Fruit fly (Drosophila melanogaster): ENCODE data around the gene CG3902.

Gene CG3902

dm6 chr3L:18896297-18896863, 1.7 kb downstream of the CG3902 start:
- TF ChIP-seq Crg-1 (GFP tag; optimal IDR thresholded peaks at IDR 0.05) (no peak), Mnt (GFP tag; optimal IDR thresholded peaks at IDR 0.05) (no peak), CG12768 (GFP tag; optimal IDR thresholded peaks at IDR 0.05) (peak; percentile 4), Clk (GFP tag; optimal IDR thresholded peaks at IDR 0.05) (no peak), CG5204 (GFP tag; optimal IDR thresholded peaks at IDR 0.05) (no peak), CG1620 (GFP tag; optimal IDR thresholded peaks at IDR 0.05) (no peak), tj (GFP tag; optimal IDR thresholded peaks at IDR 0.05) (no peak), CG7101 (tag; optimal IDR thresholded peaks at IDR 0.05) (no peak), bab1 (GFP tag; optimal IDR thresholded peaks at IDR 0.05) (no peak), cnc (optimal IDR thresholded peaks at IDR 0.05) (no peak), ovo (GFP tag; optimal IDR thresholded peaks at IDR 0.05) (no peak), cic (GFP tag; optimal IDR thresholded peaks at IDR 0.05) (peak; percentile 28), CG33017 (tag; optimal IDR thresholded peaks at IDR 0.05) (no peak), CG14711 (tag; optimal IDR thresholded peaks at IDR 0.05) (no peak), toe (GFP tag; optimal IDR thresholded peaks at IDR 0.05) (no peak), CG7045 (GFP tag; optimal IDR thresholded peaks at IDR 0.05) (no peak), kay (GFP tag; ENCODE audit: borderline replicate concordance) (no peak), CG11617 (GFP tag; optimal IDR thresholded peaks at IDR 0.05) (no peak), pad (GFP tag; optimal IDR thresholded peaks at IDR 0.05) (peak; percentile 92)

DNA sequence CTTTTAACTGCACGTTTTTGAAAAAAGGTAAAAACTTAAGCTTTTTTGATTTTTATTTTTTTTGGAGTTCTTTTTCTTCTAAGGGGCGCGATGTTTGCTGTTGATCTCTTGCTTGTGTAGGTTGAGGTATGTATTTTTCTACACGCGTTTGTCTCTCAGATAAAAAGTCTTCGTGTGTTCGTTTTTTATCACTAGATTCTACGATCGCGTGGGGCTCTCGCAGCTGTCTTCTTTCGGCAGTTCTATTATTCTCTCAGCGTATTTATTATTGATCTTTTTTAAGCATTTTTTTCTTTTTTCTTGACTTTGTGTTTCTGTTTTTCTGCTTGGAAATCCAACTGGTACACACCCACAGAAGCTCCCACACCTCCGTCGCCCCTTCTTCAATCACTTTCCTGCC, 3.0 kb downstream of the CG3902 start:
- TF ChIP-seq ovo (GFP tag; optimal IDR thresholded peaks at IDR 0.05) (no peak), cic (GFP tag; optimal IDR thresholded peaks at IDR 0.05) (peak; percentile 14), pad (GFP tag; optimal IDR thresholded peaks at IDR 0.05) (peak; percentile 26)

DNA sequence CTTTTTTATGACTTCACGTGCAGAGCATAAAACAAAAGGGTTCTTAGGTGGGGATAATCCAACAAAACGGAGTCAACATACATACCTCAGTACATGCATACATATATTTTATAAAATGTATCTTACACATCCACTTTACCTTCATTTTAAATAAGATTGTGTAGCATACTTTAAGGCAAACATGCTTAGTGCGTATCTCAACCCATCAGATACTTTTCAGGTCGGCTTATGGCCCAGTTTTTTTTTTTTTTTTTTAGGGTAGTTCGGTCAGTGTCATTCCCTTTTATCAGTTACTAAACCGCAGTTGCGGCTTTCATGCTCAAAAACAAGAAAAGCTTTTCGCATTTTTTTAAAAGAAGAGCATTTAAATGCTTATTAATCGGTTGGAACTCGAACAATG, 6.1 kb downstream of the CG3902 start, which contains the start of gene NijB:
TSS of gene NijB (plus strand) at position 398 of the 400 bp plus-strand sequence.
- TF ChIP-seq ovo (GFP tag; optimal IDR thresholded peaks at IDR 0.05) (no peak), pad (GFP tag; optimal IDR thresholded peaks at IDR 0.05) (no peak), CG7045 (GFP tag; optimal IDR thresholded peaks at IDR 0.05) (no peak), toe (GFP tag; optimal IDR thresholded peaks at IDR 0.05) (no peak), cnc (optimal IDR thresholded peaks at IDR 0.05) (no peak), kay (GFP tag; ENCODE audit: borderline replicate concordance) (no peak), CG11617 (GFP tag; optimal IDR thresholded peaks at IDR 0.05) (no peak), Crg-1 (GFP tag; optimal IDR thresholded peaks at IDR 0.05) (no peak), CG5204 (GFP tag; optimal IDR thresholded peaks at IDR 0.05) (no peak), Clk (GFP tag; optimal IDR thresholded peaks at IDR 0.05) (no peak), CG33017 (tag; optimal IDR thresholded peaks at IDR 0.05) (no peak), cic (GFP tag; optimal IDR thresholded peaks at IDR 0.05) (no peak), CG7101 (tag; optimal IDR thresholded peaks at IDR 0.05) (no peak), Hr96 (GFP tag; optimal IDR thresholded peaks at IDR 0.05) (no peak), CG12768 (GFP tag; optimal IDR thresholded peaks at IDR 0.05) (no peak), CG1620 (GFP tag; optimal IDR thresholded peaks at IDR 0.05) (no peak)

DNA sequence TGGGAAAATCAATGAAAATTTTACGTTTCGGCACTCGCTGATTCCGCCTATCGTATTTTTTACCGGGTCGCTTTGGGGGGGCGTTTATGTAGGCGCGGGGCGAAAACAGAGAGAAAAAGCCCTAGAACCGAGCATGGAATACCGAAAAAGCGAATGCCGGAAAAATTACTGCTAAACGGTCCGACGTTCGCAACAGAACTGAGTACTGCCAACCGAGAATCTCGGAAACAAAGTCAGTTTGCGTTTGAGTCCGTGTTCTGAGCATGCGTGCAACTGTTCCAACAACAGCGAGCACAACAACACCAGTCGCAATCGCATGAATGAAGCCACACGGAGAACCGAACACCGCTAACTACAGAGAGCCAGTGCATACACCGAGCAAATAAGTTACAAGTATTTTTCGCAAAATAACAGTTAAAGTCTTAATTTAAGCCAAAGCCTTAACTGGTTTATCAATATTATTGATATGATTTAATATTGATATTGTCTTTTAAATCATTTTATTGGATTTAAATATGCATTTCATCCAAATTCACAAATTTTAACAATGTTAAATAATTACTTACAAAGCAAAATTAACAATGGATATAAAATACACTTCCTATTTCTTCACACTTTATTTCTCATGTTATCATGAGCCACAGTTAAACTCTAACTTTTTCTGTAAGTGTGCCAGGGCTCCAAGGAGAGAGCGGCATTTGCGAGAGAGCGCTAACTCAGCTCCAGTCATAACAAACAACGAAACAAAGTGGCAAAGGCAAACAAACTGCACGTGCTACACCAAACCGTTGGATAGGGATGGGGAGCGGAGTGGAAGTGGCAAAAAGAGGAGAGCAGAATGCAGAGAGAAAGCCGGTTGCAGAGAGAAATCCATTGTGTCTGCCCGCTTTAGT, 7.6 kb downstream of the CG3902 start, which contains the start of gene CG3961:
TSS of gene CG3961 (minus strand) at position 201 of the 893 bp plus-strand sequence.
- TF ChIP-seq CG14711 (tag; optimal IDR thresholded peaks at IDR 0.05) (peak; percentile 87), CG5204 (GFP tag; optimal IDR thresholded peaks at IDR 0.05) (peak; percentile 93), CG7045 (GFP tag; optimal IDR thresholded peaks at IDR 0.05) (peak; percentile 97), kay (GFP tag; ENCODE audit: borderline replicate concordance) (peak; percentile 90), Clk (GFP tag; optimal IDR thresholded peaks at IDR 0.05) (peak; percentile 84), ovo (GFP tag; optimal IDR thresholded peaks at IDR 0.05) (peak; percentile 82), CG1620 (GFP tag; optimal IDR thresholded peaks at IDR 0.05) (peak; percentile 83), CG33017 (tag; optimal IDR thresholded peaks at IDR 0.05) (peak; percentile 94), cic (GFP tag; optimal IDR thresholded peaks at IDR 0.05) (peak; percentile 93), toe (GFP tag; optimal IDR thresholded peaks at IDR 0.05) (peak; percentile 91), Mnt (GFP tag; optimal IDR thresholded peaks at IDR 0.05) (peak; percentile 84), cnc (optimal IDR thresholded peaks at IDR 0.05) (no peak), pad (GFP tag; optimal IDR thresholded peaks at IDR 0.05) (peak; percentile 89), Hr96 (GFP tag; optimal IDR thresholded peaks at IDR 0.05) (peak; percentile 80), CG11617 (GFP tag; optimal IDR thresholded peaks at IDR 0.05) (peak; percentile 98), Crg-1 (GFP tag; optimal IDR thresholded peaks at IDR 0.05) (peak; percentile 76), tj (GFP tag; optimal IDR thresholded peaks at IDR 0.05) (peak; percentile 90), CG12768 (GFP tag; optimal IDR thresholded peaks at IDR 0.05) (peak; percentile 94), bab1 (GFP tag; optimal IDR thresholded peaks at IDR 0.05) (peak; percentile 93), CG7101 (tag; optimal IDR thresholded peaks at IDR 0.05) (peak; percentile 91)

DNA sequence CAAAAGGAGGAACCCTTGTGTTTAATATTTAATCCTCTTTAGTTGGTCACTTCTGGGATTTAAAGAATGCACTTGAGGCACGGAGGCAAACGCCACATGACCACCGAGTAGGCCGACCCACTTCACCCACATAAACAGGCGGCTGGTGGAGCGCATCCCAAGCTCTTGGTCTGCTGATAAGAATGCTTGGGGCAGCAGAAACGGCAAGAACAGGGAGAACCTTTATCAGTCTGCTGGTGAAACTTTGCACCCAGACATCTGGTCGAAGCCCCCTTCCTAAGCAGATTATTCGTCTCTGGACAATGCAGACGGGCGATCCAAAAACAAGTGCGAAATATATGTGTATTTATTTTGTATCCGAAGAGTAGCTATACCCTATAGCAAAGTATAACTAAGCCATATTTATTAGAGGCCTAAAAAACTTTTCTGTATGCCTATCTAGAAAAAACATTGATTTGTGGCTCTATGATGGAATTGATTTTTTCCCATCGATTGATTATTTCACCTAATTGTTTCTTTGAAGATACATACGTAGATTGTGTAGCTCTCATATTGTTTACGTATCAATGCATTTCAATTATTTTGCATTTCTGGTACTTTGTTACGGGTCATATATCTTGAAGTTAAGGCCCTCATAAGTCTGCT, 8.7 kb downstream of the CG3902 start:
- TF ChIP-seq cic (GFP tag; optimal IDR thresholded peaks at IDR 0.05): peak; percentile 51
- peak; percentile 50 for TF ChIP-seq tj (GFP tag; optimal IDR thresholded peaks at IDR 0.05)
- no peak for TF ChIP-seq CG7045 (GFP tag; optimal IDR thresholded peaks at IDR 0.05)
- TF ChIP-seq ovo (GFP tag; optimal IDR thresholded peaks at IDR 0.05): no peak
- no peak for TF ChIP-seq Crg-1 (GFP tag; optimal IDR thresholded peaks at IDR 0.05)
- TF ChIP-seq CG11617 (GFP tag; optimal IDR thresholded peaks at IDR 0.05): no peak
- no peak for TF ChIP-seq CG1620 (GFP tag; optimal IDR thresholded peaks at IDR 0.05)
- no peak for TF ChIP-seq Hr96 (GFP tag; optimal IDR thresholded peaks at IDR 0.05)
- peak; percentile 50 for TF ChIP-seq CG12768 (GFP tag; optimal IDR thresholded peaks at IDR 0.05)
- no peak for TF ChIP-seq CG33017 (tag; optimal IDR thresholded peaks at IDR 0.05)
- no peak for TF ChIP-seq pad (GFP tag; optimal IDR thresholded peaks at IDR 0.05)
- no peak for TF ChIP-seq Clk (GFP tag; optimal IDR thresholded peaks at IDR 0.05)
- no peak for TF ChIP-seq kay (GFP tag; ENCODE audit: borderline replicate concordance)
- TF ChIP-seq cnc (optimal IDR thresholded peaks at IDR 0.05): no peak
